Worm (Caenorhabditis elegans) whole organism, L4 larva: ENCODE data around the gene dct-6.

Source experiments
- D1046.2 ChIP-seq: fragments of 200-800 bp; sonication (Bioruptor generic); IDR thresholded peaks from 2 replicates; pipeline ENCODE4 v1.3.6; 2022; ENCODE audit warnings: missing genetic modification characterization, missing compliant biosample characterization
- F26F4.8 ChIP-seq: fragments of 200-800 bp; sonication (Bioruptor generic); conservative IDR thresholded peaks from 2 replicates; pipeline ENCODE4 v1.3.6; 2022; ENCODE audit warnings: missing genetic modification characterization, missing compliant biosample characterization
- F37D6.2 ChIP-seq: sonication (generic microtip); optimal IDR thresholded peaks from 2 replicates; lab custom pipeline; 2016; ENCODE audit warnings: mild to moderate bottlenecking, missing genetic modification characterization, missing compliant biosample characterization
- Y5F2A.4 ChIP-seq: fragments of 200-800 bp; sonication (Bioruptor generic); optimal IDR thresholded peaks from 2 replicates; lab custom pipeline; 2018; ENCODE audit warnings: mild to moderate bottlenecking, missing genetic modification characterization, missing compliant biosample characterization
- ama-1 ChIP-seq: fragments of 150-350 bp; optimal IDR thresholded peaks from 2 replicates; lab custom pipeline; 2014; ENCODE audit warnings: inconsistent platforms, mixed read lengths
- attf-4 ChIP-seq: sonication (generic microtip); optimal IDR thresholded peaks from 3 replicates; lab custom pipeline; 2017; ENCODE audit warnings: missing biosample characterization, missing genetic modification characterization
- ceh-44 ChIP-seq: fragments of 200-800 bp; sonication (Bioruptor generic); IDR thresholded peaks from 2 replicates; pipeline ENCODE4 v1.3.6; 2022; ENCODE audit warnings: missing genetic modification reagents, missing genetic modification characterization, missing compliant biosample characterization
- ceh-62 ChIP-seq: sonication (generic microtip); optimal IDR thresholded peaks from 2 replicates; lab custom pipeline; 2017; ENCODE audit warnings: missing biosample characterization, missing genetic modification characterization
- daf-16 ChIP-seq, 3 experiments: sonication (generic microtip); optimal IDR thresholded peaks; 2 replicates each; lab custom pipeline; 2016 to 2017; ENCODE audit warnings: missing genetic modification characterization in 3 of 3, missing genetic modification reagents in 3 of 3, mild to moderate bottlenecking in 2 of 3, missing compliant biosample characterization in 2 of 3, missing biosample characterization in 1 of 3, moderate library complexity in 1 of 3
- daf-8 ChIP-seq: fragments of 200-800 bp; sonication (Bioruptor generic); IDR thresholded peaks from 2 replicates; pipeline ENCODE4 v1.3.6; 2022; ENCODE audit warnings: missing genetic modification characterization, missing compliant biosample characterization
- dmd-6 ChIP-seq: fragments of 200-800 bp; sonication (Bioruptor generic); IDR thresholded peaks from 2 replicates; pipeline ENCODE4 v1.3.6; 2022; ENCODE audit warnings: missing genetic modification reagents, missing genetic modification characterization, missing compliant biosample characterization
- dmd-8 ChIP-seq: fragments of 200-800 bp; sonication (Bioruptor generic); IDR thresholded peaks from 2 replicates; pipeline ENCODE4 v1.3.6; 2022; ENCODE audit warnings: missing genetic modification characterization, missing compliant biosample characterization
- dmd-9 ChIP-seq: fragments of 200-800 bp; sonication (Bioruptor generic); IDR thresholded peaks from 2 replicates; pipeline ENCODE4 v1.3.6; 2022; ENCODE audit warnings: missing genetic modification reagents, missing genetic modification characterization, missing compliant biosample characterization
- dpl-1 ChIP-seq: fragments of 150-350 bp; optimal IDR thresholded peaks from 2 replicates; lab custom pipeline; 2014; ENCODE audit warnings: missing biosample characterization, missing genetic modification reagents, missing genetic modification characterization
- duxl-1 ChIP-seq: sonication (generic microtip); optimal IDR thresholded peaks from 2 replicates; lab custom pipeline; 2016; ENCODE audit warnings: mild to moderate bottlenecking, missing genetic modification characterization, moderate library complexity, missing compliant biosample characterization; ENCODE audit not compliant: poor library complexity
- dve-1 ChIP-seq: sonication (generic microtip); optimal IDR thresholded peaks from 2 replicates; lab custom pipeline; 2017; ENCODE audit warnings: antibody characterized with exemption, mild to moderate bottlenecking, missing genetic modification characterization, missing compliant biosample characterization; ENCODE audit not compliant: insufficient read depth
- egl-27 ChIP-seq: sonication (generic microtip); optimal IDR thresholded peaks from 3 replicates; lab custom pipeline; 2017; ENCODE audit warnings: missing biosample characterization, missing genetic modification reagents, missing genetic modification characterization
- egl-43 ChIP-seq: fragments of 200-800 bp; sonication (Bioruptor generic); IDR thresholded peaks from 2 replicates; pipeline ENCODE4 v1.3.6; 2022; ENCODE audit warnings: missing genetic modification reagents, missing genetic modification characterization, missing compliant biosample characterization
- fkh-10 ChIP-seq: fragments of 150-350 bp; optimal IDR thresholded peaks from 2 replicates; lab custom pipeline; 2014; ENCODE audit warnings: missing biosample characterization, missing genetic modification reagents, missing genetic modification characterization
- hif-1 ChIP-seq, 2 experiments: sonication (generic microtip); optimal IDR thresholded peaks; 2 replicates each; lab custom pipeline; 2016 to 2017; ENCODE audit warnings: missing compliant biosample characterization in 2 of 2, missing genetic modification characterization in 2 of 2, missing genetic modification reagents in 2 of 2, missing genotype in 2 of 2, mild to moderate bottlenecking in 1 of 2
- hlh-11 ChIP-seq: fragments of 200-800 bp; sonication (Bioruptor generic); optimal IDR thresholded peaks from 2 replicates; lab custom pipeline; 2018; ENCODE audit warnings: mild to moderate bottlenecking, missing genetic modification characterization, missing compliant biosample characterization
- hlh-30 ChIP-seq: sonication (generic microtip); optimal IDR thresholded peaks from 2 replicates; lab custom pipeline; 2017; ENCODE audit warnings: antibody characterized with exemption, mild to moderate bottlenecking, missing genetic modification characterization, missing compliant biosample characterization; ENCODE audit not compliant: insufficient read depth
- jun-1 ChIP-seq: fragments of 150-350 bp; optimal IDR thresholded peaks from 2 replicates; lab custom pipeline; 2014; ENCODE audit warnings: missing biosample characterization, missing genetic modification reagents, missing genetic modification characterization
- lim-7 ChIP-seq: fragments of 200-800 bp; sonication (Bioruptor generic); IDR thresholded peaks from 2 replicates; pipeline ENCODE4 v1.3.6; 2022; ENCODE audit warnings: missing genetic modification characterization, missing compliant biosample characterization
- lin-13 ChIP-seq: fragments of 150-350 bp; optimal IDR thresholded peaks from 2 replicates; lab custom pipeline; 2014; ENCODE audit warnings: missing biosample characterization, missing genetic modification reagents, missing genetic modification characterization
- lin-39 ChIP-seq: fragments of 150-350 bp; optimal IDR thresholded peaks from 2 replicates; lab custom pipeline; 2014; ENCODE audit warnings: missing biosample characterization, missing genetic modification reagents, missing genetic modification characterization
- lsy-2 ChIP-seq, 2 experiments: fragments of 150-350 bp in 1 of 2; sonication (generic microtip) in 1 of 2; optimal IDR thresholded peaks; 2 replicates each; lab custom pipeline; 2014 to 2017; ENCODE audit warnings: missing biosample characterization in 2 of 2, missing genetic modification characterization in 2 of 2
- mdt-29 ChIP-seq: fragments of 200-800 bp; sonication (Bioruptor generic); IDR thresholded peaks from 2 replicates; pipeline ENCODE4 v1.3.6; 2022; ENCODE audit warnings: missing genetic modification reagents, missing genetic modification characterization, missing compliant biosample characterization
- mep-1 ChIP-seq: fragments of 150-350 bp; sonication (generic microtip); optimal IDR thresholded peaks from 3 replicates; lab custom pipeline; 2014; ENCODE audit warnings: missing biosample characterization, missing genetic modification characterization
- mxl-3 ChIP-seq: fragments of 200-800 bp; sonication (Bioruptor generic); optimal IDR thresholded peaks from 2 replicates; lab custom pipeline; 2018; ENCODE audit warnings: mild to moderate bottlenecking, missing genetic modification characterization, missing compliant biosample characterization
- nhr-237 ChIP-seq: sonication (generic microtip); optimal IDR thresholded peaks from 2 replicates; lab custom pipeline; 2017; ENCODE audit warnings: missing biosample characterization, missing genetic modification characterization
- nhr-28 ChIP-seq: fragments of 150-350 bp; optimal IDR thresholded peaks from 2 replicates; lab custom pipeline; 2014; ENCODE audit warnings: missing biosample characterization, missing genetic modification characterization
- nhr-42 ChIP-seq: fragments of 200-800 bp; sonication (Bioruptor generic); IDR thresholded peaks from 2 replicates; pipeline ENCODE4 v1.3.6; 2022; ENCODE audit warnings: missing genetic modification characterization, missing compliant biosample characterization
- nhr-77 ChIP-seq: fragments of 150-350 bp; optimal IDR thresholded peaks from 2 replicates; lab custom pipeline; 2014; ENCODE audit warnings: missing biosample characterization, missing genetic modification characterization
- pha-4 ChIP-seq, 2 experiments: fragments of 150-350 bp in 1 of 2; fragments of 200-800 bp in 1 of 2; sonication (Bioruptor generic) in 1 of 2; IDR thresholded peaks in 1 of 2; optimal IDR thresholded peaks in 1 of 2; 2 replicates each; pipeline versions ENCODE4 v1.3.6 to Lab custom; 2014 to 2022; ENCODE audit warnings: missing genetic modification characterization in 2 of 2, missing genetic modification reagents in 2 of 2, missing biosample characterization in 1 of 2, missing compliant biosample characterization in 1 of 2
- pqm-1 ChIP-seq: sonication (generic microtip); optimal IDR thresholded peaks from 2 replicates; lab custom pipeline; 2017; ENCODE audit warnings: missing biosample characterization, missing genetic modification characterization
- rbr-2 ChIP-seq: sonication (generic microtip); optimal IDR thresholded peaks from 2 replicates; lab custom pipeline; 2016; ENCODE audit warnings: missing genotype, missing genetic modification characterization, missing compliant biosample characterization
- saeg-2 ChIP-seq: fragments of 200-800 bp; sonication (Bioruptor generic); IDR thresholded peaks from 2 replicates; pipeline ENCODE4 v1.3.6; 2022; ENCODE audit warnings: missing genetic modification reagents, missing genetic modification characterization, missing compliant biosample characterization
- set-16 ChIP-seq: fragments of 200-800 bp; sonication (Bioruptor generic); IDR thresholded peaks from 2 replicates; pipeline ENCODE4 v1.3.6; 2022; ENCODE audit warnings: missing genetic modification reagents, missing genetic modification characterization, missing compliant biosample characterization
- skn-1 ChIP-seq: fragments of 150-350 bp; optimal IDR thresholded peaks from 2 replicates; lab custom pipeline; 2014; ENCODE audit warnings: missing biosample characterization, missing genetic modification characterization
- snpc-1.2 ChIP-seq: fragments of 200-800 bp; sonication (Bioruptor generic); IDR thresholded peaks from 2 replicates; pipeline ENCODE4 v1.3.6; 2022; ENCODE audit warnings: missing genetic modification reagents, missing genetic modification characterization, missing compliant biosample characterization
- snpc-4 ChIP-seq: fragments of 150-350 bp; optimal IDR thresholded peaks from 2 replicates; lab custom pipeline; 2014; ENCODE audit warnings: missing biosample characterization, missing genetic modification characterization
- unc-62 ChIP-seq, 3 experiments: fragments of 150-350 bp in 1 of 3; sonication (generic microtip); optimal IDR thresholded peaks in 2 of 3; peaks in 1 of 3; 1 replicate in 1 of 3; 2 replicates in 2 of 3; lab custom pipeline; 2014 to 2017; ENCODE audit warnings: missing biosample characterization in 3 of 3, missing genetic modification characterization in 3 of 3, missing genetic modification reagents in 3 of 3, missing genotype in 1 of 3
- zip-2 ChIP-seq: fragments of 150-350 bp; optimal IDR thresholded peaks from 2 replicates; lab custom pipeline; 2014; ENCODE audit warnings: missing biosample characterization, missing genetic modification characterization

Gene dct-6

ce11 chrIII:5965839-5966463, at the start of gene dct-6:
Gene dct-6, plus strand, starts transcription at chrIII:5966413.
- TF ChIP-seq unc-62 (GFP tag; optimal IDR thresholded peaks at IDR 0.05 in 1 of 2; lab: Kevin White, UChicago) (peak in 1 of 2 experiments; percentile 51), unc-62 (tag; optimal IDR thresholded peaks at IDR 0.05; lab: Kevin White, UChicago) (no peak), dpl-1 (GFP tag; lab: Kevin White, UChicago) (no peak), hlh-11 (tag; lab: Kevin White, UChicago) (peak; percentile 16), dve-1 (tag; lab: Kevin White, UChicago) (peak; percentile 4), daf-16 (GFP tag; optimal IDR thresholded peaks at IDR 0.05; lab: Kevin White, UChicago) (no peak), daf-16 (tag; optimal IDR thresholded peaks at IDR 0.05; lab: Kevin White, UChicago) (peak; percentile 96), hif-1 (tag; optimal IDR thresholded peaks at IDR 0.05; lab: Kevin White, UChicago) (no peak), set-16 (GFP tag; lab: Robert Waterston, UW) (no peak), nhr-28 (tag; lab: Kevin White, UChicago) (peak; percentile 61), dmd-6 (GFP tag; lab: Robert Waterston, UW) (peak; percentile 23; the same call in 1 of the 2 replicates), pqm-1 (peak; percentile 79), ceh-62 (tag; lab: Kevin White, UChicago) (no peak)

ce11 chrIII:5917365-5917958, 48.8 kb upstream of the dct-6 start:
- TF ChIP-seq lsy-2 (tag; optimal IDR thresholded peaks at IDR 0.05; lab: Kevin White, UChicago): peak in 1 of 2 experiments; percentile 35
- TF ChIP-seq mdt-29 (GFP tag; lab: Robert Waterston, UW): no peak
- peak; percentile 64 for TF ChIP-seq nhr-28 (tag; lab: Kevin White, UChicago)
- no peak for TF ChIP-seq attf-4
- TF ChIP-seq fkh-10 (GFP tag; lab: Kevin White, UChicago): no peak
- TF ChIP-seq rbr-2 (tag; lab: Kevin White, UChicago): no peak
- no peak for TF ChIP-seq egl-43 (GFP tag; lab: Robert Waterston, UW)
- peak; percentile 58 for TF ChIP-seq hlh-11 (tag; lab: Kevin White, UChicago)
- no peak for TF ChIP-seq pha-4 (GFP tag; IDR thresholded peaks at IDR 0.05; lab: Robert Waterston, UW)
- TF ChIP-seq pha-4 (tag; optimal IDR thresholded peaks at IDR 0.05; lab: Kevin White, UChicago): no peak
- TF ChIP-seq skn-1 (tag; lab: Kevin White, UChicago): no peak
- peak; percentile 86 for TF ChIP-seq mep-1 (tag; lab: Kevin White, UChicago)
- TF ChIP-seq jun-1 (tag; lab: Kevin White, UChicago): no peak
- peak; percentile 88 for TF ChIP-seq nhr-77
- TF ChIP-seq pqm-1: peak; percentile 88
- TF ChIP-seq saeg-2 (GFP tag; lab: Robert Waterston, UW): no peak
- TF ChIP-seq daf-16 (GFP tag; optimal IDR thresholded peaks at IDR 0.05; lab: Kevin White, UChicago): no peak
- peak; percentile 96 for TF ChIP-seq daf-16 (tag; optimal IDR thresholded peaks at IDR 0.05; lab: Kevin White, UChicago)
- peak; percentile 63 for TF ChIP-seq ama-1
- no peak for TF ChIP-seq lin-39 (tag; lab: Kevin White, UChicago)
- no peak for TF ChIP-seq dmd-8 (GFP tag; lab: Robert Waterston, UW)
- no peak for TF ChIP-seq ceh-44 (GFP tag; lab: Robert Waterston, UW)
- TF ChIP-seq dmd-9 (GFP tag; lab: Robert Waterston, UW): no peak
- no peak for TF ChIP-seq egl-27 (tag; lab: Kevin White, UChicago)
- TF ChIP-seq dmd-6 (GFP tag; lab: Robert Waterston, UW): peak; percentile 13; the same call in 1 of the 2 replicates
- TF ChIP-seq unc-62 (GFP tag; optimal IDR thresholded peaks at IDR 0.05 in 1 of 2; lab: Kevin White, UChicago): peak in 1 of 2 experiments; percentile 84
- TF ChIP-seq unc-62 (tag; optimal IDR thresholded peaks at IDR 0.05; lab: Kevin White, UChicago): no peak
- TF ChIP-seq snpc-4 (tag; lab: Kevin White, UChicago): no peak
- TF ChIP-seq nhr-237 (tag; lab: Kevin White, UChicago): no peak
- TF ChIP-seq lim-7 (GFP tag; lab: Robert Waterston, UW): no peak
- TF ChIP-seq hlh-30 (tag; lab: Kevin White, UChicago): peak; percentile 72
- no peak for TF ChIP-seq Y5F2A.4 (GFP tag; lab: Kevin White, UChicago)
- 0 out of 2 replicates have a peak, but pooled peaks have one; percentile 39 for TF ChIP-seq nhr-42 (GFP tag; lab: Robert Waterston, UW)
- peak; percentile 31 for TF ChIP-seq mxl-3 (GFP tag; lab: Kevin White, UChicago)
- TF ChIP-seq daf-8 (GFP tag; lab: Robert Waterston, UW): no peak
- no peak for TF ChIP-seq snpc-1.2 (GFP tag; lab: Robert Waterston, UW)
- TF ChIP-seq dve-1 (tag; lab: Kevin White, UChicago): peak; percentile 97
- peak; percentile 62 for TF ChIP-seq zip-2 (tag; lab: Kevin White, UChicago)
- no peak for TF ChIP-seq F26F4.8 (GFP tag; lab: Robert Waterston, UW)
- TF ChIP-seq D1046.2 (GFP tag; lab: Robert Waterston, UW): no peak
- no peak for TF ChIP-seq F37D6.2
- TF ChIP-seq duxl-1: peak; percentile 24
- peak; percentile 58 for TF ChIP-seq lin-13 (GFP tag; lab: Kevin White, UChicago)
